Worm (Caenorhabditis elegans): ENCODE data around the gene timm-17B.1.

timm-17B.1 gene

DNA sequence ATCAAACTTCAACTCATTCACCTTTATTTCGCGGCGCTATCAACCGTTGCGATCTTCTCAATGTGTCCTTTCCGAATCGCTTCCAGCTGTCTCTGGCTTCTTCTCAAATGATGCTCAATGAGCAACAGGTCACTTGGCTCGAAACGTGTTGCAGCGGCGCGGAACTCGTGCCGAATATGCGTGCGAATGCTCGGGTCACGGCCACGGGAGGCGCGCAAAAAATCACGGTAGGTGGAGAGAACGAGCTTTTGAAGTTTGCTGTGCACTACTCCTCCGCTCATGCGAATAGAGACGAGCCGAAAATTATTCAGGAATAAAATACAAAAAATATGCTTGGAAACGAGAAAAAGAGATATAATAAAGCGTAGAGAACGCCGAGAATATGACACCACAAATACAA is 34.8 kb downstream of the timm-17B.1 start, which contains the start of gene cif-1:
Gene cif-1 (minus strand): TSS at position 297 of the 400 bp plus-strand sequence.
- no peak for TF ChIP-seq ztf-29 (GFP tag; IDR thresholded peaks at IDR 0.05)

DNA sequence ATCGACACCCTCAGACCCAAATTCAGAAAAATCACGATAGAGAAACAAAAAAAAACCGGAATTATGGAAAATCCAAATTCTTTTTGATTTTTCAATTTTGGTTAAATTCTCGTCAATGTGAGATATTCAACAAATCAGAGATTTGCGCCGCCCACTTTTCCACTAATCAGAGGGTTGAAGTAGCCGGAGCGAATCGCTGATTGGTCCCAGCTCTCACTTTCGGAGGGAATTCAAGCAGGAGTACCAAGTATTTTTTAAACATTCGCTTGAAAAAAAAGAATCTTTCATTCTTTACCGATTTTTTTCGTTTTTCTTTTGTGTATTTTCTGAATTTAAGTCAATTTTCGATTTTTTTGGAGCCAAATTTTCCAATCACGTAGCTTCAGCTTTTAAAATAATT is 39.4 kb downstream of the timm-17B.1 start:
- TF ChIP-seq tab-1 (GFP tag; IDR thresholded peaks at IDR 0.05) = no peak
- TF ChIP-seq flt-1 (GFP tag; IDR thresholded peaks at IDR 0.05) = no peak
- TF ChIP-seq cog-1 (tag; optimal IDR thresholded peaks at IDR 0.05) = no peak
- TF ChIP-seq med-1 (GFP tag; optimal IDR thresholded peaks at IDR 0.05; ENCODE audit: insufficient read depth) = no peak
- TF ChIP-seq klf-2 (GFP tag; conservative IDR thresholded peaks at IDR 0.05) = no peak
- TF ChIP-seq T22C8.4 (GFP tag; IDR thresholded peaks at IDR 0.05) = no peak

DNA sequence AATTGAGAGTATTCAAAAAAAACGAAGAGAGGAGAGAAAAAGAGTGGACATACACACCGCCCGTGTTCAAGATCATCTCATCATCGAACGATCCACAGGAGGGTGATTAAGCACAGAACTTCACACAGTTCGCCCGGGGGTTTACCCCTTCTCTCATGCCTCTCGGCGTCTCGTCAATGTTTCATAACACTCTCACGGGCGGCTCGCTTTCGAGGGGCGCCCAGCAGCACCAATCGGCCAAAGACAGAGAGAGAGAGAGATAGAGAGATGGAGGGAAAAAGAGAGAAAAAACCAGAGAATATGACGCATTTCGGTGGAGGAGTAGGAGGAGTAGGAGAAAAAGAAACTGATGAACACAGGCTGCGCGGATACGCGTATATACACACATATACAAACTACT is 40.1 kb downstream of the timm-17B.1 start:
- TF ChIP-seq klf-2 (GFP tag; conservative IDR thresholded peaks at IDR 0.05) (no peak), ztf-23 (GFP tag; IDR thresholded peaks at IDR 0.05) (no peak), cog-1 (tag; optimal IDR thresholded peaks at IDR 0.05) (no peak), T22C8.4 (GFP tag; IDR thresholded peaks at IDR 0.05) (no peak), ztf-29 (GFP tag; IDR thresholded peaks at IDR 0.05) (no peak), flt-1 (GFP tag; IDR thresholded peaks at IDR 0.05) (no peak), med-1 (GFP tag; optimal IDR thresholded peaks at IDR 0.05; ENCODE audit: insufficient read depth) (no peak), tab-1 (GFP tag; IDR thresholded peaks at IDR 0.05) (no peak), ref-1 (GFP tag; conservative IDR thresholded peaks at IDR 0.05) (no peak)

DNA sequence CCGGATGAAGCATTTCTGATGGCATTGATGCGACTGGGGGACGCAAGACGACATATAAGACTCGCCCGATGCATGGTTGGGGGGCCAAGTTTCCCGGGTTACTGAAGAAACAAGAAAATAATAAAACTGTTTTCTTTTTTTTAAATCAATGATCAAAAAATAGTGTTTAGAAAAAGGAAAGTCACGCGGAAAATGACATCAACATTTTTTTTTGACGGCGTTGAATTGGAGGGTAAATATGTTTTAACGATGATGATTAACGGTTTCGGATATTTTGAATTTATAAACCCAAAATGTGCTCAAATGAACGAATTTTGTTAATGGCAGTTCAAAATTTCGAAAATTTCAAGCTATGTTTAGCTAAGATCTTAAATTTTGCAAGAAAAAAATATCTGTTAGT is 41.4 kb downstream of the timm-17B.1 start, which contains the start of gene ogdh-1:
Gene ogdh-1 (minus strand): TSS at position 101 of the 400 bp plus-strand sequence.
- TF ChIP-seq klf-2 (GFP tag; conservative IDR thresholded peaks at IDR 0.05) (no peak), ref-1 (GFP tag; conservative IDR thresholded peaks at IDR 0.05) (no peak), ztf-23 (GFP tag; IDR thresholded peaks at IDR 0.05) (no peak), cog-1 (tag; optimal IDR thresholded peaks at IDR 0.05) (no peak), tab-1 (GFP tag; IDR thresholded peaks at IDR 0.05) (no peak), med-1 (GFP tag; optimal IDR thresholded peaks at IDR 0.05; ENCODE audit: insufficient read depth) (no peak), ztf-29 (GFP tag; IDR thresholded peaks at IDR 0.05) (no peak), T22C8.4 (GFP tag; IDR thresholded peaks at IDR 0.05) (no peak), flt-1 (GFP tag; IDR thresholded peaks at IDR 0.05) (no peak)

DNA sequence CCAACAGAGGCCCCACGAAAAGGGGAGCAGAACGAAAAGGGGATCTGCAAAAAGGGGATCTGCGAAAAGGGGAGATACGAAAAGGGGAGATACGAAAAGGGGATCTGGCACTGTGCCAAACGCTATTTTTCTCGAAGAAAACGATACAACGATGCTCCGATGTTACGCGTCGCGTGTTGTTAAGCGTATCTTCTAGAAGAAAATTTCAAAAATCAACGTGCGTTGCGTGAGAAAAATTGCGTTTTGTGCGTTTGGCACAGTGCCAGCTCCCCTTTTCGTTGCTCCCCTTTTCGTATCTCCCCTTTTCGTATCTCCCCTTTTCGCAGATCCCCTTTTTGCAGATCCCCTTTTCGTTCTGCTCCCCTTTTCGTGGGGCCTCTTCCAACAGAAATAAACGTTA is 43.2 kb downstream of the timm-17B.1 start:
- 0 out of 2 replicates have a peak, but pooled peaks have one; percentile 32 for TF ChIP-seq klf-2 (GFP tag; conservative IDR thresholded peaks at IDR 0.05)

All from whole organism, midembryonic.